Fruit fly (Drosophila melanogaster) whole organism, wandering third instar larva: ENCODE data around the gene CG6168.

Experiments
- Abd-B ChIP-seq: fragments of >200 bp; optimal IDR thresholded peaks from 2 replicates; lab custom pipeline; 2017; ENCODE audit warnings: missing biosample characterization, missing genetic modification characterization
- CG32264 ChIP-seq: fragments of 200-800 bp; sonication (Bioruptor generic); optimal IDR thresholded peaks from 2 replicates; lab custom pipeline; 2016; ENCODE audit warnings: missing biosample characterization, missing genetic modification characterization
- CG9705 ChIP-seq: fragments of 200-800 bp; sonication (Bioruptor generic); optimal IDR thresholded peaks from 2 replicates; lab custom pipeline; 2018; ENCODE audit warnings: missing biosample characterization, mild to moderate bottlenecking, missing genetic modification characterization
- CrebA ChIP-seq: fragments of 200-800 bp; sonication (Bioruptor generic); optimal IDR thresholded peaks from 2 replicates; lab custom pipeline; 2016; ENCODE audit warnings: missing biosample characterization, mild to moderate bottlenecking, missing genetic modification characterization, borderline replicate concordance
- Dfd ChIP-seq: fragments of >200 bp; optimal IDR thresholded peaks from 2 replicates; lab custom pipeline; 2017; ENCODE audit warnings: missing biosample characterization, missing genetic modification characterization
- Dif ChIP-seq: fragments of 200-275, 200-300 bp; sonication (Bioruptor generic); optimal IDR thresholded peaks from 2 replicates; lab custom pipeline; 2018; ENCODE audit warnings: missing biosample characterization, missing genetic modification characterization; ENCODE audit not compliant: partially characterized antibody
- GATAd ChIP-seq: sonication (Bioruptor generic); optimal IDR thresholded peaks from 2 replicates; lab custom pipeline; 2016; ENCODE audit warnings: missing biosample characterization, missing genetic modification characterization
- HLH106 ChIP-seq: fragments of 200-800 bp; optimal IDR thresholded peaks from 3 replicates; lab custom pipeline; 2019; ENCODE audit warnings: missing biosample characterization, mild to moderate bottlenecking, missing genetic modification characterization, moderate library complexity
- Hnf4 ChIP-seq: fragments of 200-800 bp; sonication (Bioruptor generic); optimal IDR thresholded peaks from 2 replicates; lab custom pipeline; 2016; ENCODE audit warnings: missing biosample characterization, mild to moderate bottlenecking, missing genetic modification characterization
- Hr78 ChIP-seq: fragments of >200 bp; optimal IDR thresholded peaks from 2 replicates; lab custom pipeline; 2017; ENCODE audit warnings: missing biosample characterization, missing genetic modification characterization
- Hr83 ChIP-seq: fragments of 200-300 bp; sonication (Bioruptor generic); optimal IDR thresholded peaks from 2 replicates; lab custom pipeline; 2016; ENCODE audit warnings: missing biosample characterization, mild to moderate bottlenecking, missing genetic modification characterization, moderate library complexity; ENCODE audit not compliant: poor library complexity, severe bottlenecking
- Jra ChIP-seq: sonication (Bioruptor generic); optimal IDR thresholded peaks from 2 replicates; lab custom pipeline; 2016; ENCODE audit warnings: missing biosample characterization, missing genetic modification characterization
- Mio ChIP-seq: sonication (Bioruptor generic); optimal IDR thresholded peaks from 2 replicates; lab custom pipeline; 2016; ENCODE audit warnings: missing biosample characterization, missing genetic modification characterization
- Myc ChIP-seq: fragments of >200 bp; optimal IDR thresholded peaks from 2 replicates; lab custom pipeline; 2017
- N ChIP-seq: fragments of >200 bp; optimal IDR thresholded peaks from 2 replicates; lab custom pipeline; 2018; ENCODE audit warnings: missing biosample characterization, missing external identifiers, missing genetic modification characterization
- OdsH ChIP-seq: fragments of 200-800 bp; sonication (Bioruptor generic); optimal IDR thresholded peaks from 2 replicates; lab custom pipeline; 2016; ENCODE audit warnings: missing biosample characterization, mild to moderate bottlenecking, missing genetic modification characterization
- Rel ChIP-seq, 2 experiments: fragments of 200-800 bp; sonication (Bioruptor generic) in 1 of 2; optimal IDR thresholded peaks; 2 replicates in 1 of 2; 3 replicates in 1 of 2; lab custom pipeline; 2016 to 2019; ENCODE audit warnings: mild to moderate bottlenecking in 2 of 2, missing biosample characterization in 2 of 2, missing genetic modification characterization in 2 of 2, moderate library complexity in 1 of 2
- Sp1 ChIP-seq: fragments of 200-800 bp; sonication (Bioruptor generic); optimal IDR thresholded peaks from 3 replicates; lab custom pipeline; 2019; ENCODE audit warnings: missing biosample characterization, mild to moderate bottlenecking, missing genetic modification characterization, moderate library complexity
- Vsx2 ChIP-seq: fragments of 200-300, 225-300 bp; sonication (Bioruptor generic); optimal IDR thresholded peaks from 2 replicates; lab custom pipeline; 2018; ENCODE audit warnings: missing biosample characterization, missing genetic modification characterization; ENCODE audit not compliant: partially characterized antibody
- br ChIP-seq: fragments of 200-800 bp; sonication (Bioruptor generic); optimal IDR thresholded peaks from 2 replicates; lab custom pipeline; 2016; ENCODE audit warnings: missing biosample characterization, missing genetic modification characterization
- brk ChIP-seq: fragments of 200-800 bp; sonication (Bioruptor generic); optimal IDR thresholded peaks from 2 replicates; lab custom pipeline; 2016; ENCODE audit warnings: missing biosample characterization, mild to moderate bottlenecking, missing genetic modification characterization
- dl ChIP-seq, 2 experiments: fragments of 175-275, 200-275 bp in 1 of 2; fragments of 200-275 bp in 1 of 2; sonication (Bioruptor generic); optimal IDR thresholded peaks; lab custom pipeline; 2018; ENCODE audit warnings: mild to moderate bottlenecking in 2 of 2, missing biosample characterization in 2 of 2, missing genetic modification characterization in 2 of 2, moderate library complexity in 2 of 2; ENCODE audit not compliant: partially characterized antibody in 2 of 2, insufficient read depth in 1 of 2
- dmrt93B ChIP-seq: fragments of 200-800 bp; sonication (Bioruptor generic); optimal IDR thresholded peaks from 2 replicates; lab custom pipeline; 2018; ENCODE audit warnings: missing biosample characterization, mild to moderate bottlenecking, missing genetic modification characterization
- dsf ChIP-seq: sonication (Bioruptor generic); optimal IDR thresholded peaks from 2 replicates; lab custom pipeline; 2016; ENCODE audit warnings: missing biosample characterization, missing genetic modification characterization, borderline replicate concordance
- ey ChIP-seq: fragments of 200-800 bp; sonication (Bioruptor generic); optimal IDR thresholded peaks from 2 replicates; lab custom pipeline; 2016; ENCODE audit warnings: missing biosample characterization, missing genetic modification characterization
- foxo ChIP-seq, 2 experiments: fragments of 200-800 bp; sonication (Bioruptor generic); optimal IDR thresholded peaks; 2 replicates in 1 of 2; 3 replicates in 1 of 2; lab custom pipeline; 2016 to 2017; ENCODE audit warnings: missing biosample characterization in 2 of 2, missing genetic modification characterization in 2 of 2
- fru ChIP-seq: fragments of 200-800 bp; sonication (Bioruptor generic); optimal IDR thresholded peaks from 3 replicates; lab custom pipeline; 2016; ENCODE audit warnings: missing biosample characterization, mild to moderate bottlenecking, missing genetic modification characterization
- h ChIP-seq: fragments of 200-800 bp; sonication (Bioruptor generic); optimal IDR thresholded peaks from 3 replicates; lab custom pipeline; 2016; ENCODE audit warnings: missing biosample characterization, mild to moderate bottlenecking, missing genetic modification characterization
- jim ChIP-seq: fragments of 175-275, 200-325 bp; sonication (Bioruptor generic); optimal IDR thresholded peaks from 2 replicates; lab custom pipeline; 2016; ENCODE audit warnings: missing biosample characterization, mild to moderate bottlenecking, missing genetic modification characterization
- lola ChIP-seq: fragments of >200 bp; optimal IDR thresholded peaks from 2 replicates; lab custom pipeline; 2017; ENCODE audit warnings: missing biosample characterization, missing genetic modification characterization
- pan ChIP-seq: fragments of >200 bp; optimal IDR thresholded peaks from 2 replicates; lab custom pipeline; 2017
- psq ChIP-seq: fragments of 200-800 bp; sonication (Bioruptor generic); optimal IDR thresholded peaks from 3 replicates; lab custom pipeline; 2017; ENCODE audit warnings: missing biosample characterization, mild to moderate bottlenecking, missing genetic modification characterization, moderate library complexity
- rgr ChIP-seq: fragments of 200-800 bp; sonication (Bioruptor generic); optimal IDR thresholded peaks from 3 replicates; lab custom pipeline; 2016; ENCODE audit warnings: missing biosample characterization, mild to moderate bottlenecking, missing genetic modification characterization
- sage ChIP-seq: fragments of 200-800 bp; sonication (Bioruptor generic); optimal IDR thresholded peaks from 2 replicates; lab custom pipeline; 2016; ENCODE audit warnings: missing biosample characterization, mild to moderate bottlenecking, missing genetic modification characterization
- sv ChIP-seq: fragments of 200-800 bp; sonication (Bioruptor generic); optimal IDR thresholded peaks from 3 replicates; lab custom pipeline; 2016; ENCODE audit warnings: missing biosample characterization, missing genetic modification characterization
- tai ChIP-seq: sonication (Bioruptor generic); optimal IDR thresholded peaks from 2 replicates; lab custom pipeline; 2016; ENCODE audit warnings: missing biosample characterization, missing genetic modification characterization
- usp ChIP-seq: fragments of >200 bp; optimal IDR thresholded peaks from 2 replicates; lab custom pipeline; 2017; ENCODE audit warnings: missing biosample characterization, missing genetic modification characterization
- woc ChIP-seq: sonication (Bioruptor generic); optimal IDR thresholded peaks from 2 replicates; lab custom pipeline; 2016; ENCODE audit warnings: missing biosample characterization, mild to moderate bottlenecking, missing genetic modification characterization

The CG6168 gene

dm6 chr3L:11364327-11364726, 42.8 kb upstream of the CG6168 start:
- TF ChIP-seq CG32264 (peak; percentile 29), foxo (GFP tag; optimal IDR thresholded peaks at IDR 0.05; lab: Kevin White, UChicago) (peak; percentile 1 to 84), psq (GFP tag; lab: Kevin White, UChicago) (no peak), usp (GFP tag; lab: Kevin White, UChicago) (no peak), Rel (GFP tag; optimal IDR thresholded peaks at IDR 0.05; lab: Kevin White, UChicago) (no peak), Rel (tag; optimal IDR thresholded peaks at IDR 0.05; lab: Kevin White, UChicago) (no peak), Mio (GFP tag; lab: Kevin White, UChicago) (no peak), woc (GFP tag; lab: Kevin White, UChicago) (peak; percentile 66), dsf (no peak), Hr78 (GFP tag; lab: Kevin White, UChicago) (no peak), Myc (no peak), pan (lab: Kevin White, UChicago) (no peak), dmrt93B (GFP tag; lab: Kevin White, UChicago) (peak; percentile 72), Dfd (no peak), HLH106 (tag; lab: Kevin White, UChicago) (peak; percentile 78), Abd-B (GFP tag; lab: Kevin White, UChicago) (no peak), GATAd (GFP tag; lab: Kevin White, UChicago) (peak; percentile 3), br (GFP tag; lab: Kevin White, UChicago) (peak; percentile 78), Hnf4 (peak; percentile 74), brk (GFP tag; lab: Kevin White, UChicago) (no peak), fru (GFP tag; lab: Kevin White, UChicago) (peak; percentile 79), dl (GFP tag; optimal IDR thresholded peaks at IDR 0.05; lab: Kevin White, UChicago; ENCODE audit: insufficient read depth in 1 of 2, partially characterized antibody in 2 of 2) (no peak), CrebA (GFP tag; lab: Kevin White, UChicago) (no peak), N (GFP tag; lab: Kevin White, UChicago) (no peak), sv (GFP tag; lab: Kevin White, UChicago) (no peak), tai (GFP tag; lab: Kevin White, UChicago) (peak; percentile 73), OdsH (peak; percentile 68), ey (GFP tag; lab: Kevin White, UChicago) (peak; percentile 79), Vsx2 (GFP tag; lab: Kevin White, UChicago) (no peak), Sp1 (GFP tag; lab: Kevin White, UChicago) (peak; percentile 69), Hr83 (GFP tag; lab: Kevin White, UChicago) (peak; percentile 17), lola (no peak), CG9705 (peak; percentile 39), sage (GFP tag; lab: Kevin White, UChicago) (peak; percentile 24), jim (GFP tag; lab: Kevin White, UChicago) (no peak), Dif (GFP tag; lab: Kevin White, UChicago) (no peak), h (GFP tag; lab: Kevin White, UChicago) (peak; percentile 83), Jra (GFP tag; lab: Kevin White, UChicago) (no peak), rgr (GFP tag; lab: Kevin White, UChicago) (peak; percentile 82)

dm6 chr3L:11359596-11359995, 38.1 kb upstream of the CG6168 start:
- TF ChIP-seq rgr (GFP tag; lab: Kevin White, UChicago): no peak
- no peak for TF ChIP-seq woc (GFP tag; lab: Kevin White, UChicago)
- TF ChIP-seq Abd-B (GFP tag; lab: Kevin White, UChicago): no peak
- no peak for TF ChIP-seq sv (GFP tag; lab: Kevin White, UChicago)
- TF ChIP-seq tai (GFP tag; lab: Kevin White, UChicago): no peak
- TF ChIP-seq Vsx2 (GFP tag; lab: Kevin White, UChicago): no peak
- no peak for TF ChIP-seq Hr83 (GFP tag; lab: Kevin White, UChicago)
- no peak for TF ChIP-seq dsf
- TF ChIP-seq usp (GFP tag; lab: Kevin White, UChicago): no peak
- TF ChIP-seq h (GFP tag; lab: Kevin White, UChicago): no peak
- no peak for TF ChIP-seq Dfd
- no peak for TF ChIP-seq jim (GFP tag; lab: Kevin White, UChicago)
- TF ChIP-seq HLH106 (tag; lab: Kevin White, UChicago): no peak
- no peak for TF ChIP-seq psq (GFP tag; lab: Kevin White, UChicago)
- no peak for TF ChIP-seq brk (GFP tag; lab: Kevin White, UChicago)
- no peak for TF ChIP-seq dmrt93B (GFP tag; lab: Kevin White, UChicago)
- TF ChIP-seq, all 38 proteins: peak for 0
